Worm (Caenorhabditis elegans) whole organism, L2 larva: Measurements from ENCODE around the gene rheb-1.

ENCODE experiments used
- aly-2 ChIP-seq: fragments of 150-350 bp; optimal IDR thresholded peaks from 2 replicates; lab custom pipeline; 2014; ENCODE audit warnings: missing biosample characterization, missing genetic modification characterization
- ceh-82 ChIP-seq: fragments of 150-350 bp; optimal IDR thresholded peaks from 2 replicates; lab custom pipeline; 2014; ENCODE audit warnings: missing biosample characterization, missing genetic modification characterization
- dmd-4 ChIP-seq: sonication (generic microtip); optimal IDR thresholded peaks from 2 replicates; lab custom pipeline; 2017; ENCODE audit warnings: missing biosample characterization, missing genetic modification characterization
- lin-13 ChIP-seq: fragments of 150-350 bp; optimal IDR thresholded peaks from 2 replicates; lab custom pipeline; 2014; ENCODE audit warnings: missing biosample characterization, missing genetic modification reagents, missing genetic modification characterization
- skn-1 ChIP-seq: sonication (generic microtip); optimal IDR thresholded peaks from 2 replicates; lab custom pipeline; 2017; ENCODE audit warnings: missing biosample characterization, missing genetic modification characterization
- sma-9 ChIP-seq, 2 experiments: fragments of 150-350 bp in 1 of 2; sonication (generic microtip) in 1 of 2; optimal IDR thresholded peaks; 2 replicates each; lab custom pipeline; 2014 to 2016; ENCODE audit warnings: missing genetic modification characterization in 2 of 2, mild to moderate bottlenecking in 1 of 2, missing biosample characterization in 1 of 2, missing compliant biosample characterization in 1 of 2, missing genetic modification reagents in 1 of 2, moderate library complexity in 1 of 2
- ztf-11 ChIP-seq: sonication (generic microtip); optimal IDR thresholded peaks from 2 replicates; lab custom pipeline; 2017; ENCODE audit warnings: missing biosample characterization, missing genetic modification characterization

- no peak for TF ChIP-seq ztf-11 (tag; lab: Kevin White, UChicago)
- TF ChIP-seq lin-13 (GFP tag; lab: Kevin White, UChicago): no peak
- no peak for TF ChIP-seq aly-2 (tag; lab: Kevin White, UChicago)
- no peak for TF ChIP-seq ceh-82 (tag; lab: Kevin White, UChicago)
- TF ChIP-seq skn-1 (tag; lab: Kevin White, UChicago): no peak
- no peak for TF ChIP-seq dmd-4 (tag; lab: Kevin White, UChicago)
- TF ChIP-seq sma-9 (GFP tag; optimal IDR thresholded peaks at IDR 0.05; lab: Kevin White, UChicago): no peak
- TF ChIP-seq sma-9 (tag; optimal IDR thresholded peaks at IDR 0.05; lab: Kevin White, UChicago): no peak
Observed at ce11 chrIII:9485373-9485772, 29.5 kb upstream of the rheb-1 start, which contains the start of gene bre-3.
